Worm (Caenorhabditis elegans) whole organism, L3 larva: ENCODE data around the gene sto-4.

Experiments used
- ceh-16 ChIP-seq: sonication (generic microtip); optimal IDR thresholded peaks from 2 replicates; lab custom pipeline; 2017; ENCODE audit warnings: missing biosample characterization, missing genetic modification characterization
- ceh-82 ChIP-seq: fragments of 150-350 bp; optimal IDR thresholded peaks from 2 replicates; lab custom pipeline; 2014; ENCODE audit warnings: missing biosample characterization, missing genetic modification characterization
- ceh-9 ChIP-seq: sonication (generic microtip); optimal IDR thresholded peaks from 2 replicates; lab custom pipeline; 2018; ENCODE audit warnings: missing biosample characterization, missing genetic modification characterization
- daf-12 ChIP-seq: fragments of 150-350 bp; optimal IDR thresholded peaks from 2 replicates; lab custom pipeline; 2014; ENCODE audit warnings: missing biosample characterization, missing genetic modification reagents, missing genetic modification characterization
- elt-1 ChIP-seq: fragments of 150-350 bp; optimal IDR thresholded peaks from 2 replicates; lab custom pipeline; 2014; ENCODE audit warnings: missing biosample characterization, missing genetic modification characterization
- fkh-10 ChIP-seq: sonication (generic microtip); optimal IDR thresholded peaks from 2 replicates; lab custom pipeline; 2017; ENCODE audit warnings: missing biosample characterization, missing genetic modification reagents, missing genetic modification characterization
- fkh-2 ChIP-seq: fragments of 150-350 bp; optimal IDR thresholded peaks from 2 replicates; lab custom pipeline; 2014; ENCODE audit warnings: missing biosample characterization, missing genetic modification reagents, missing genetic modification characterization
- fos-1 ChIP-seq: fragments of 150-350 bp; optimal IDR thresholded peaks from 2 replicates; lab custom pipeline; 2014; ENCODE audit warnings: missing biosample characterization, missing genetic modification characterization
- lin-39 ChIP-seq: fragments of 150-350 bp; optimal IDR thresholded peaks from 2 replicates; lab custom pipeline; 2018; ENCODE audit warnings: missing biosample characterization, missing genetic modification reagents, missing genetic modification characterization
- nhr-23 ChIP-seq: fragments of 150-350 bp; optimal IDR thresholded peaks from 2 replicates; lab custom pipeline; 2014; ENCODE audit warnings: missing biosample characterization, missing genetic modification reagents, missing genetic modification characterization
- nhr-237 ChIP-seq: fragments of 150-350 bp; optimal IDR thresholded peaks from 2 replicates; lab custom pipeline; 2014; ENCODE audit warnings: missing biosample characterization, missing genetic modification characterization
- pha-4 ChIP-seq: fragments of 150-350 bp; optimal IDR thresholded peaks from 2 replicates; lab custom pipeline; 2014; ENCODE audit warnings: missing biosample characterization, missing genetic modification reagents, missing genetic modification characterization
- sea-2 ChIP-seq: fragments of 150-350 bp; sonication (generic microtip); optimal IDR thresholded peaks from 4 replicates; lab custom pipeline; 2014; ENCODE audit warnings: missing biosample characterization, missing genetic modification reagents, missing genetic modification characterization
- ztf-4 ChIP-seq: fragments of 150-350 bp; optimal IDR thresholded peaks from 2 replicates; lab custom pipeline; 2014; ENCODE audit warnings: missing biosample characterization, missing genetic modification characterization

DNA sequence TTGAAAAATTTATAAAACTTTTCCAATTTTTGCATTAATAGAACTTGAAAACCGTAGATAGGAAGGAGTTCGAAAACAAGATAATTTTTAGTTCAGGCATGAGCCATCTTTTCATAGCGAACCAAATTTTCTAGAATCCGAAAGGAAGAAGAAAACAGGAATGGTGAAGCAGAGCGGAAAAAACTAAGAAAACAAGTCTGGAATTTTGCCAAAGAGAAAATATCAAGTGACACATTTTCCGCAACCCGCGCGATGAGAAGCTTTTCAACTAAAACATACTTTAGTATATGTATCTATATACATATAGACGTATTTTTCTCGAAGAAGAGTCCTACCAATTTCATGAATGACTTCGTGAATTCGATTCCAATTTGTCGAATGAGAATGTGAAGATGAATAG lies 2.4 kb upstream of the sto-4 start:
- TF ChIP-seq fkh-2: no peak
- no peak for TF ChIP-seq fkh-10 (GFP tag; lab: Kevin White, UChicago)
- no peak for TF ChIP-seq nhr-237 (tag; lab: Kevin White, UChicago)
- no peak for TF ChIP-seq elt-1 (tag; lab: Kevin White, UChicago)
- TF ChIP-seq fos-1 (tag; lab: Kevin White, UChicago): no peak
- TF ChIP-seq ztf-4: no peak
- TF ChIP-seq nhr-23: no peak
- no peak for TF ChIP-seq ceh-16
- TF ChIP-seq ceh-82 (tag; lab: Kevin White, UChicago): no peak
- no peak for TF ChIP-seq lin-39 (tag; lab: Kevin White, UChicago)
- TF ChIP-seq ceh-9 (tag; lab: Kevin White, UChicago): no peak
- no peak for TF ChIP-seq sea-2 (GFP tag; lab: Kevin White, UChicago)
- TF ChIP-seq daf-12 (tag; lab: Kevin White, UChicago): no peak
- no peak for TF ChIP-seq pha-4 (tag; lab: Kevin White, UChicago)
